Worm (Caenorhabditis elegans) whole organism, L4 larva: ENCODE results near the gene C33A11.2.

Source experiments
- ZK546.5 ChIP-seq, 2 experiments: sonication (generic microtip); optimal IDR thresholded peaks; 2 replicates each; lab custom pipeline; 2017; ENCODE audit warnings: missing biosample characterization in 2 of 2, missing genetic modification characterization in 2 of 2
- hmg-1.1 ChIP-seq: fragments of 200-800 bp; sonication (Bioruptor generic); IDR thresholded peaks from 2 replicates; pipeline ENCODE4 v1.3.6; 2022; ENCODE audit warnings: missing genetic modification reagents, missing genetic modification characterization, missing compliant biosample characterization
- mes-2 ChIP-seq: sonication (generic microtip); optimal IDR thresholded peaks from 2 replicates; lab custom pipeline; 2016; ENCODE audit warnings: missing genotype, mild to moderate bottlenecking, missing genetic modification characterization, missing compliant biosample characterization; ENCODE audit not compliant: poor library complexity, severe bottlenecking
- nhr-237 ChIP-seq: sonication (generic microtip); optimal IDR thresholded peaks from 2 replicates; lab custom pipeline; 2017; ENCODE audit warnings: missing biosample characterization, missing genetic modification characterization
- nhr-76 ChIP-seq: fragments of 150-350 bp; optimal IDR thresholded peaks from 2 replicates; lab custom pipeline; 2014; ENCODE audit warnings: missing biosample characterization, missing genetic modification characterization
- pha-4 ChIP-seq, 2 experiments: fragments of 150-350 bp in 1 of 2; fragments of 200-800 bp in 1 of 2; sonication (Bioruptor generic) in 1 of 2; IDR thresholded peaks in 1 of 2; optimal IDR thresholded peaks in 1 of 2; 2 replicates each; pipeline versions ENCODE4 v1.3.6 to Lab custom; 2014 to 2022; ENCODE audit warnings: missing genetic modification characterization in 2 of 2, missing genetic modification reagents in 2 of 2, missing biosample characterization in 1 of 2, missing compliant biosample characterization in 1 of 2
- unc-130 ChIP-seq: sonication (generic microtip); optimal IDR thresholded peaks from 2 replicates; lab custom pipeline; 2016; ENCODE audit warnings: missing genetic modification reagents, missing genetic modification characterization, missing compliant biosample characterization
- unc-39 ChIP-seq: sonication (generic microtip); optimal IDR thresholded peaks from 2 replicates; lab custom pipeline; 2017; ENCODE audit warnings: missing biosample characterization, missing genetic modification characterization
- unc-62 ChIP-seq, 3 experiments: fragments of 150-350 bp in 1 of 3; sonication (generic microtip); optimal IDR thresholded peaks in 2 of 3; peaks in 1 of 3; 1 replicate in 1 of 3; 2 replicates in 2 of 3; lab custom pipeline; 2014 to 2017; ENCODE audit warnings: missing biosample characterization in 3 of 3, missing genetic modification characterization in 3 of 3, missing genetic modification reagents in 3 of 3, missing genotype in 1 of 3

- TF ChIP-seq pha-4 (GFP tag; IDR thresholded peaks at IDR 0.05; lab: Robert Waterston, UW) (0 out of 2 replicates have a peak, but pooled peaks have one; percentile 27), pha-4 (tag; optimal IDR thresholded peaks at IDR 0.05; lab: Kevin White, UChicago) (peak; percentile 73), unc-62 (GFP tag; optimal IDR thresholded peaks at IDR 0.05 in 1 of 2; lab: Kevin White, UChicago) (no peak), unc-62 (tag; optimal IDR thresholded peaks at IDR 0.05; lab: Kevin White, UChicago) (no peak), mes-2 (tag; lab: Kevin White, UChicago) (no peak), unc-39 (tag; lab: Kevin White, UChicago) (no peak), nhr-237 (tag; lab: Kevin White, UChicago) (no peak), nhr-76 (tag; lab: Kevin White, UChicago) (no peak), hmg-1.1 (GFP tag; lab: Robert Waterston, UW) (no peak), unc-130 (GFP tag; lab: Kevin White, UChicago) (no peak), ZK546.5 (tag; optimal IDR thresholded peaks at IDR 0.05; lab: Kevin White, UChicago) (no peak)
Observed at ce11 chrX:15334897-15335296, 30.9 kb upstream of the C33A11.2 start.
